Fruit fly (Drosophila melanogaster) whole organism, embryonic: ENCODE results near the gene Ctns.

ENCODE experiments used
- ATbp ChIP-seq: fragments of 200-800 bp; sonication (Bioruptor generic); optimal IDR thresholded peaks from 2 replicates; lab custom pipeline; 2017; ENCODE audit warnings: missing biosample characterization, mild to moderate bottlenecking, missing genetic modification characterization, missing genetic modification reagents
- Atf6 ChIP-seq: fragments of 200-800 bp; sonication (Bioruptor generic); IDR thresholded peaks from 2 replicates; pipeline ENCODE4 v1.3.6; 2022; ENCODE audit warnings: missing biosample characterization, missing genetic modification characterization
- Bdp1 ChIP-seq: fragments of 200-800 bp; sonication (Bioruptor generic); optimal IDR thresholded peaks from 3 replicates; lab custom pipeline; 2016; ENCODE audit warnings: missing biosample characterization, missing genetic modification characterization
- BtbVII ChIP-seq: fragments of 200-800 bp; sonication (Bioruptor generic); optimal IDR thresholded peaks from 3 replicates; lab custom pipeline; 2017; ENCODE audit warnings: missing biosample characterization, mild to moderate bottlenecking, missing genetic modification characterization
- CG10321 ChIP-seq: fragments of 200-800 bp; sonication (Bioruptor generic); IDR thresholded peaks from 2 replicates; pipeline ENCODE4 v1.3.6; 2022; ENCODE audit warnings: missing biosample characterization, missing genetic modification characterization
- CG10959 ChIP-seq: fragments of 200-800 bp; sonication (Bioruptor generic); IDR thresholded peaks from 2 replicates; pipeline ENCODE4 v1.3.6; 2022; ENCODE audit warnings: missing biosample characterization, missing genetic modification characterization
- CG11560 ChIP-seq: fragments of 200-800 bp; sonication (Bioruptor generic); IDR thresholded peaks from 3 replicates; pipeline ENCODE4 v1.3.6; 2022; ENCODE audit warnings: missing biosample characterization, missing genetic modification characterization
- CG12104 ChIP-seq: fragments of 200-800 bp; sonication (Bioruptor generic); optimal IDR thresholded peaks from 3 replicates; lab custom pipeline; 2016; ENCODE audit warnings: missing biosample characterization, missing genetic modification characterization
- CG12155 ChIP-seq: fragments of 200-800 bp; sonication (Bioruptor generic); optimal IDR thresholded peaks from 3 replicates; lab custom pipeline; 2016; ENCODE audit warnings: missing biosample characterization, missing genetic modification characterization
- CG13287 ChIP-seq: fragments of 200-800 bp; sonication (Bioruptor generic); IDR thresholded peaks from 2 replicates; pipeline ENCODE4 v1.3.6; 2022; ENCODE audit warnings: missing biosample characterization, missing genetic modification characterization; ENCODE audit not compliant: partially characterized antibody
- CG13296 ChIP-seq: fragments of 200-800 bp; sonication (Bioruptor generic); optimal IDR thresholded peaks from 3 replicates; lab custom pipeline; 2018; ENCODE audit warnings: missing biosample characterization, mild to moderate bottlenecking, missing genetic modification characterization
- CG14014 ChIP-seq: fragments of 200-800 bp; sonication (Bioruptor generic); IDR thresholded peaks from 2 replicates; pipeline ENCODE4 v1.3.6; 2022; ENCODE audit warnings: missing biosample characterization, missing genetic modification characterization
- CG15073 ChIP-seq: fragments of 200-800 bp; sonication (Bioruptor generic); optimal IDR thresholded peaks from 2 replicates; lab custom pipeline; 2016; ENCODE audit warnings: missing biosample characterization, missing genetic modification characterization
- CG15269 ChIP-seq: fragments of 200-800 bp; sonication (Bioruptor generic); optimal IDR thresholded peaks from 2 replicates; lab custom pipeline; 2018; ENCODE audit warnings: missing biosample characterization, mild to moderate bottlenecking, missing genetic modification characterization, moderate library complexity
- CG1529 ChIP-seq: fragments of 200-800 bp; sonication (Bioruptor generic); optimal IDR thresholded peaks from 3 replicates; lab custom pipeline; 2018; ENCODE audit warnings: missing biosample characterization, missing genetic modification characterization
- CG17568 ChIP-seq: fragments of 200-800 bp; sonication (Bioruptor generic); optimal IDR thresholded peaks from 2 replicates; lab custom pipeline; 2018; ENCODE audit warnings: missing biosample characterization, mild to moderate bottlenecking, missing genetic modification characterization, moderate library complexity
- CG17802 ChIP-seq: fragments of 200-800 bp; sonication (Bioruptor generic); optimal IDR thresholded peaks from 2 replicates; lab custom pipeline; 2018; ENCODE audit warnings: missing biosample characterization, mild to moderate bottlenecking, missing genetic modification characterization, moderate library complexity
- CG18599 ChIP-seq: fragments of 200-800 bp; sonication (Bioruptor generic); optimal IDR thresholded peaks from 3 replicates; lab custom pipeline; 2017; ENCODE audit warnings: missing biosample characterization, missing genetic modification characterization, mild to moderate bottlenecking, moderate library complexity, missing genetic modification reagents
- CG30020 ChIP-seq: fragments of 200-800 bp; optimal IDR thresholded peaks from 2 replicates; lab custom pipeline; 2019; ENCODE audit warnings: missing biosample characterization, mild to moderate bottlenecking, missing genetic modification characterization, moderate library complexity
- CG34422 ChIP-seq: fragments of 200-800 bp; sonication (Bioruptor generic); IDR thresholded peaks from 3 replicates; pipeline ENCODE4 v1.3.6; 2022; ENCODE audit warnings: missing biosample characterization, missing genetic modification characterization
- CG4707 ChIP-seq: fragments of 200-800 bp; sonication (Bioruptor generic); optimal IDR thresholded peaks from 2 replicates; lab custom pipeline; 2018; ENCODE audit warnings: missing biosample characterization, mild to moderate bottlenecking, missing genetic modification characterization, moderate library complexity
- CG6683 ChIP-seq: fragments of 200-800 bp; sonication (Bioruptor generic); optimal IDR thresholded peaks from 2 replicates; lab custom pipeline; 2017; ENCODE audit warnings: missing biosample characterization, mild to moderate bottlenecking, missing genetic modification characterization, missing genetic modification reagents
- CG7556 ChIP-seq: fragments of 200-800 bp; sonication (Bioruptor generic); optimal IDR thresholded peaks from 2 replicates; lab custom pipeline; 2017; ENCODE audit warnings: missing biosample characterization, mild to moderate bottlenecking, missing genetic modification characterization
- CG8089 ChIP-seq: fragments of 200-800 bp; sonication (Bioruptor generic); optimal IDR thresholded peaks from 3 replicates; lab custom pipeline; 2016; ENCODE audit warnings: missing biosample characterization, missing genetic modification characterization
- CG8388 ChIP-seq: fragments of 200-800 bp; sonication (Bioruptor generic); optimal IDR thresholded peaks from 2 replicates; lab custom pipeline; 2019; ENCODE audit warnings: missing biosample characterization, mild to moderate bottlenecking, missing genetic modification characterization, moderate library complexity
- Doc3 ChIP-seq: fragments of 200-800 bp; sonication (Bioruptor generic); IDR thresholded peaks from 3 replicates; pipeline ENCODE4 v1.3.6; 2022; ENCODE audit warnings: missing biosample characterization, missing genetic modification characterization; ENCODE audit not compliant: partially characterized antibody
- E2f2 ChIP-seq: fragments of 200-800 bp; sonication (Bioruptor generic); IDR thresholded peaks from 2 replicates; pipeline ENCODE4 v1.3.6; 2022; ENCODE audit warnings: missing biosample characterization, missing genetic modification characterization
- Hr51 ChIP-seq, 2 experiments: fragments of 200-800 bp; sonication (Bioruptor generic); optimal IDR thresholded peaks; 2 replicates in 1 of 2; 3 replicates in 1 of 2; lab custom pipeline; 2016 to 2018; ENCODE audit warnings: missing biosample characterization in 2 of 2, missing genetic modification characterization in 2 of 2, mild to moderate bottlenecking in 1 of 2, moderate library complexity in 1 of 2
- Mad ChIP-seq: fragments of 200-800 bp; sonication (Bioruptor generic); optimal IDR thresholded peaks from 2 replicates; lab custom pipeline; 2016; ENCODE audit warnings: missing biosample characterization, missing genetic modification characterization
- Nf-YC ChIP-seq: fragments of 200-800 bp; optimal IDR thresholded peaks from 3 replicates; lab custom pipeline; 2019; ENCODE audit warnings: missing biosample characterization, mild to moderate bottlenecking, missing genetic modification characterization, moderate library complexity
- Side ChIP-seq: fragments of 200-800 bp; sonication (Bioruptor generic); optimal IDR thresholded peaks from 2 replicates; lab custom pipeline; 2016; ENCODE audit warnings: missing biosample characterization, missing genetic modification characterization
- Ssrp ChIP-seq: fragments of 200-800 bp; sonication (Bioruptor generic); optimal IDR thresholded peaks from 2 replicates; lab custom pipeline; 2018; ENCODE audit warnings: missing biosample characterization, mild to moderate bottlenecking, missing genetic modification characterization, moderate library complexity
- ara ChIP-seq: fragments of 200-800 bp; sonication (Bioruptor generic); IDR thresholded peaks from 2 replicates; pipeline ENCODE4 v1.3.6; 2022; ENCODE audit warnings: missing biosample characterization, missing genetic modification characterization
- bcd ChIP-seq: fragments of 200-800 bp; sonication (Bioruptor generic); optimal IDR thresholded peaks from 2 replicates; lab custom pipeline; 2017; ENCODE audit warnings: missing biosample characterization, mild to moderate bottlenecking, missing genetic modification characterization
- ci ChIP-seq: fragments of 200-800 bp; sonication (Bioruptor generic); IDR thresholded peaks from 3 replicates; pipeline ENCODE4 v1.3.6; 2022; ENCODE audit warnings: missing biosample characterization, missing genetic modification characterization
- croc ChIP-seq: fragments of 200-800 bp; sonication (Bioruptor generic); conservative IDR thresholded peaks from 3 replicates; pipeline ENCODE4 v1.3.6; 2022; ENCODE audit warnings: missing biosample characterization, missing genetic modification characterization
- crp ChIP-seq, 2 experiments: fragments of 200-800 bp; sonication (Bioruptor generic); optimal IDR thresholded peaks; 2 replicates in 1 of 2; 3 replicates in 1 of 2; lab custom pipeline; 2017; ENCODE audit warnings: missing biosample characterization in 2 of 2, missing genetic modification characterization in 2 of 2, mild to moderate bottlenecking in 1 of 2, moderate library complexity in 1 of 2
- danr ChIP-seq: fragments of 200-800 bp; sonication (Bioruptor generic); IDR thresholded peaks from 2 replicates; pipeline ENCODE4 v1.3.6; 2022; ENCODE audit warnings: missing biosample characterization, missing genetic modification characterization
- ems ChIP-seq: fragments of 200-800 bp; sonication (Bioruptor generic); optimal IDR thresholded peaks from 3 replicates; lab custom pipeline; 2016; ENCODE audit warnings: missing biosample characterization, missing genetic modification characterization
- gce ChIP-seq: fragments of 200-800 bp; sonication (Bioruptor generic); IDR thresholded peaks from 3 replicates; pipeline ENCODE4 v1.3.6; 2022; ENCODE audit warnings: missing biosample characterization, missing genetic modification characterization
- gem ChIP-seq: fragments of 200-800 bp; sonication (Bioruptor generic); optimal IDR thresholded peaks from 2 replicates; lab custom pipeline; 2019; ENCODE audit warnings: missing biosample characterization, mild to moderate bottlenecking, missing genetic modification characterization, moderate library complexity
- h ChIP-seq: fragments of >200 bp; optimal IDR thresholded peaks from 2 replicates; lab custom pipeline; 2017
- her ChIP-seq: fragments of 200-800 bp; sonication (Bioruptor generic); optimal IDR thresholded peaks from 2 replicates; lab custom pipeline; 2016; ENCODE audit warnings: missing biosample characterization, missing genetic modification characterization
- jing ChIP-seq: fragments of 200-800 bp; sonication (Bioruptor generic); optimal IDR thresholded peaks from 2 replicates; lab custom pipeline; 2018; ENCODE audit warnings: missing biosample characterization, mild to moderate bottlenecking, missing genetic modification characterization
- mld ChIP-seq: fragments of 200-800 bp; sonication (Bioruptor generic); IDR thresholded peaks from 3 replicates; pipeline ENCODE4 v1.3.6; 2022; ENCODE audit warnings: missing biosample characterization, missing genetic modification characterization; ENCODE audit not compliant: partially characterized antibody
- odd ChIP-seq: fragments of 200-800 bp; sonication (Bioruptor generic); optimal IDR thresholded peaks from 2 replicates; lab custom pipeline; 2017; ENCODE audit warnings: missing biosample characterization, mild to moderate bottlenecking, missing genetic modification characterization
- slbo ChIP-seq: fragments of 200-800 bp; sonication (Bioruptor generic); IDR thresholded peaks from 2 replicates; pipeline ENCODE4 v1.3.6; 2022; ENCODE audit warnings: missing biosample characterization, missing genetic modification characterization
- sqz ChIP-seq: fragments of 200-800 bp; sonication (Bioruptor generic); optimal IDR thresholded peaks from 3 replicates; lab custom pipeline; 2018; ENCODE audit warnings: missing biosample characterization, mild to moderate bottlenecking, missing genetic modification characterization
- ssp ChIP-seq: fragments of 200-800 bp; sonication (Bioruptor generic); IDR thresholded peaks from 2 replicates; pipeline ENCODE4 v1.3.6; 2022; ENCODE audit warnings: missing biosample characterization, missing genetic modification characterization
- tin ChIP-seq: fragments of 200-800 bp; sonication (Bioruptor generic); optimal IDR thresholded peaks from 3 replicates; lab custom pipeline; 2016; ENCODE audit warnings: missing biosample characterization, missing genetic modification characterization
- wor ChIP-seq: fragments of 200-800 bp; sonication (Bioruptor generic); IDR thresholded peaks from 2 replicates; pipeline ENCODE4 v1.3.6; 2022; ENCODE audit warnings: missing biosample characterization, missing genetic modification characterization

The Ctns gene

DNA sequence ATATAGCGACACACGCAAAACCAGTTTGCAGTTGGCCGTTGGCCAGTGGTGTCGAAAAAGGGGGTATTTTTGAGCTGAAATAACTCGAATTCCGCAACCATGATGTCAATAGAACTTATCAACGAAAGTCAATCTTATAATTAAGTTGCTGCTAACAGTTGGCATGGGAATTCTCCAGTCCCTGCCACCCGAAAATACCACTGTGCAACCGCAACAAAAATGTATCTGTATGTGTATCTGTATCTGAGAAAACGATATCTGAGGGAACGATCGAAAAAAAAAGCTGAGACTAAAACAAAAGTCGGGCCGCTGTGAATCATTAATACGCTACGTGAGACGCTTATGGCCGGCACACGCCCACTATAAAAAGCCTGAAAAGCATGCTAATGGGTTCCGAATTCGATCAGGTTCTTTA, 12.2 kb downstream of the Ctns start (continued):
- TF ChIP-seq ara (GFP tag; lab: Robert Waterston, UW) = no peak
- no peak for TF ChIP-seq CG11560 (tag; lab: Robert Waterston, UW)
- no peak for TF ChIP-seq ATbp (GFP tag; lab: Kevin White, UChicago)
- TF ChIP-seq sqz (GFP tag; lab: Kevin White, UChicago) = no peak
- no peak for TF ChIP-seq CG7556 (GFP tag; lab: Kevin White, UChicago)
- no peak for TF ChIP-seq CG10959 (GFP tag; lab: Robert Waterston, UW)
- TF ChIP-seq mld (GFP tag; lab: Robert Waterston, UW) = no peak
- TF ChIP-seq Ssrp (tag; lab: Kevin White, UChicago) = peak; percentile 5
- TF ChIP-seq bcd (GFP tag; lab: Kevin White, UChicago) = peak; percentile 7
- no peak for TF ChIP-seq CG30020 (tag; lab: Kevin White, UChicago)
- 0 out of 2 replicates have a peak, but pooled peaks have one; percentile 12 for TF ChIP-seq ssp (GFP tag; lab: Robert Waterston, UW)
- TF ChIP-seq CG4707 (GFP tag; lab: Kevin White, UChicago) = no peak
- peak; percentile 65 for TF ChIP-seq CG14014 (GFP tag; lab: Robert Waterston, UW)
- peak; percentile 57 for TF ChIP-seq CG15269 (tag; lab: Kevin White, UChicago)
- no peak for TF ChIP-seq Doc3 (GFP tag; lab: Robert Waterston, UW)
- peak; percentile 67 for TF ChIP-seq gem (tag; lab: Kevin White, UChicago)
- TF ChIP-seq CG15073 = no peak
- no peak for TF ChIP-seq crp (GFP tag; optimal IDR thresholded peaks at IDR 0.05; lab: Kevin White, UChicago)
- TF ChIP-seq CG10321 (GFP tag; lab: Robert Waterston, UW) = no peak
- TF ChIP-seq CG12104 (GFP tag; lab: Kevin White, UChicago) = no peak
- no peak for TF ChIP-seq BtbVII (GFP tag; lab: Kevin White, UChicago)
- TF ChIP-seq CG6683 (GFP tag; lab: Kevin White, UChicago) = no peak
- TF ChIP-seq CG12155 (GFP tag; lab: Kevin White, UChicago) = peak; percentile 32
- TF ChIP-seq CG1529 = no peak
- no peak for TF ChIP-seq CG8089 (GFP tag; lab: Kevin White, UChicago)
- no peak for TF ChIP-seq croc
- TF ChIP-seq ci (GFP tag; lab: Robert Waterston, UW) = 0 out of 3 replicates have a peak, but pooled peaks have one; percentile 39
- no peak for TF ChIP-seq Nf-YC
- no peak for TF ChIP-seq CG17802 (tag; lab: Kevin White, UChicago)
- TF ChIP-seq Atf6 (GFP tag; lab: Robert Waterston, UW) = peak; percentile 63
- no peak for TF ChIP-seq CG8388 (GFP tag; lab: Kevin White, UChicago)
- TF ChIP-seq Mad = peak; percentile 40
- TF ChIP-seq CG34422 (GFP tag; lab: Robert Waterston, UW) = peak; percentile 57; the same call in 1 of the 3 replicates
- TF ChIP-seq her = peak; percentile 22
- no peak for TF ChIP-seq odd (GFP tag; lab: Kevin White, UChicago)
- TF ChIP-seq CG17568 (GFP tag; lab: Kevin White, UChicago) = peak; percentile 18
- TF ChIP-seq gce (GFP tag; lab: Robert Waterston, UW) = no peak
- no peak for TF ChIP-seq wor (GFP tag; lab: Robert Waterston, UW)
- TF ChIP-seq h = no peak
- no peak for TF ChIP-seq jing (GFP tag; lab: Kevin White, UChicago)
- TF ChIP-seq CG13296 (GFP tag; lab: Kevin White, UChicago) = peak; percentile 4
- peak; percentile 45 for TF ChIP-seq CG18599 (GFP tag; lab: Kevin White, UChicago)
- peak; percentile 29; the same call in 1 of the 2 replicates for TF ChIP-seq E2f2 (GFP tag; lab: Robert Waterston, UW)
- TF ChIP-seq danr (GFP tag; lab: Robert Waterston, UW) = no peak
- peak; percentile 82 for TF ChIP-seq slbo (GFP tag; lab: Robert Waterston, UW)
- no peak for TF ChIP-seq CG13287 (GFP tag; lab: Robert Waterston, UW)
- peak; percentile 47 for TF ChIP-seq Side
- no peak for TF ChIP-seq ems (GFP tag; lab: Kevin White, UChicago)
- TF ChIP-seq Hr51 (GFP tag; optimal IDR thresholded peaks at IDR 0.05; lab: Kevin White, UChicago) = peak; percentile 7 to 56
- no peak for TF ChIP-seq tin
- TF ChIP-seq Bdp1 (GFP tag; lab: Kevin White, UChicago) = no peak
